ENCODE assay signal across 8 worm cellular contexts in the genomic region with DNA sequence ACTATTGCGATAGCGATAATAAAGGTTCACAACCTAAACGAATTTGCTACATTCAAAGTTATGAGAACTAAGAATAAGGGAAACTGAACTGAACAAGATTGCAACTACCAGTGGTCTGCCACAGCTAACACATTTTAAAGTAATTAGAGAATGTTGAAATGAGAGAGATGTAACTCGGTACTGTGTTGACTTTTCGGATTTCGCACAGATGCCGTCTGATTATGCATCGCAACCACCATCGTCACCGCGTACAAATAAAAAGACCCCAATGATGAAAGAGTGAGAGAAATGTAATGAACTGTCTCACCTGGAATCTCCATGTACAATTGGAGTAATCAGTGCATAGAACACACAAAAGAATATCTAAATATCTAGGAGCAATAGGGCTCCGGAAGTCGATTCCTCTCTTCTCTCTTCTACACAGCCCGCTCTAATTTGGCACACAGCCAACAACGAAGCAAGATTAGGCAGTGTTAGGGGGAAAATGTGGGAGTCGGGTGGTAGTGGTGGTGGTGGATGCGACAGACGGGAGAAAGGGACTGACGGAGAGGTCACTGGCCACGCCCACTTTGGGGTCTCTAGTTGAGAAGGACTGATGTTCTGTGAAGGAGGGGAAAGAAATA.
A peak's percentile ranks its signal among the peaks of the same experiment; 100 is the strongest.
TF ChIP-seq lines count a peak whose summit lies in the region.

A gene (minus strand): TSS at position 507 of the 623 bp plus-strand sequence.

TF ChIP-seq in whole organism, L1 larva, 84 proteins besides CTCF, POLR2A, EP300 and RAD21 (continues in another document):
- no peak for TF ChIP-seq snpc-4 (tag; optimal IDR thresholded peaks at IDR 0.05; lab: Kevin White, UChicago)
- no peak for TF ChIP-seq skn-1 (tag; optimal IDR thresholded peaks at IDR 0.05; lab: Kevin White, UChicago)
- TF ChIP-seq fos-1 (tag; optimal IDR thresholded peaks at IDR 0.05; lab: Kevin White, UChicago) = no peak
- peak; percentile 74 for TF ChIP-seq lin-14 (GFP tag; optimal IDR thresholded peaks at IDR 0.05; lab: Kevin White, UChicago)
- no peak for TF ChIP-seq C34B4.2 (tag; optimal IDR thresholded peaks at IDR 0.05; lab: Kevin White, UChicago)
- TF ChIP-seq egl-13 (tag; optimal IDR thresholded peaks at IDR 0.05; lab: Kevin White, UChicago) = no peak
- TF ChIP-seq ztf-11 (tag; optimal IDR thresholded peaks at IDR 0.05; lab: Kevin White, UChicago) = no peak
- no peak for TF ChIP-seq pax-3 (tag; optimal IDR thresholded peaks at IDR 0.05; lab: Kevin White, UChicago)
- TF ChIP-seq jun-1 (tag; optimal IDR thresholded peaks at IDR 0.05; lab: Kevin White, UChicago) = no peak
- no peak for TF ChIP-seq aly-2 (tag; optimal IDR thresholded peaks at IDR 0.05; lab: Kevin White, UChicago)
- TF ChIP-seq mef-2 (tag; optimal IDR thresholded peaks at IDR 0.05; lab: Kevin White, UChicago) = no peak

TF ChIP-seq in whole organism, L2 larva, 48 proteins besides CTCF, POLR2A, EP300 and RAD21:
- TF ChIP-seq unc-55 (GFP tag; optimal IDR thresholded peaks at IDR 0.05; lab: Kevin White, UChicago) = peak; percentile 12
- peak in 1 of 2 experiments; percentile 19 for TF ChIP-seq lsy-2 (tag; optimal IDR thresholded peaks at IDR 0.05; lab: Kevin White, UChicago)
- no peak for TF ChIP-seq nhr-12 (tag; optimal IDR thresholded peaks at IDR 0.05; lab: Kevin White, UChicago)
- no peak for TF ChIP-seq R02D3.7 (tag; optimal IDR thresholded peaks at IDR 0.05; lab: Kevin White, UChicago)
- TF ChIP-seq zag-1 (tag; optimal IDR thresholded peaks at IDR 0.05; lab: Kevin White, UChicago) = peak; percentile 61
- peak; percentile 5 for TF ChIP-seq C34F6.9 (tag; optimal IDR thresholded peaks at IDR 0.05; lab: Kevin White, UChicago)

TF ChIP-seq in whole organism, L3 larva, 47 proteins besides CTCF, POLR2A, EP300 and RAD21:
- TF ChIP-seq hmg-11 (tag; optimal IDR thresholded peaks at IDR 0.05; lab: Kevin White, UChicago) (peak; percentile 8), nfya-1 (tag; optimal IDR thresholded peaks at IDR 0.05; lab: Kevin White, UChicago; ENCODE audit: insufficient read depth) (peak; percentile 35), lin-15B (tag; optimal IDR thresholded peaks at IDR 0.05; lab: Kevin White, UChicago) (no peak)
TF ChIP-seq in whole organism, L3 larva: peak in this region for 2.

TF ChIP-seq in whole organism, L4 larva, 104 proteins besides CTCF, POLR2A, EP300 and RAD21 (continues in another document):
- no peak for TF ChIP-seq hlh-11 (tag; optimal IDR thresholded peaks at IDR 0.05; lab: Kevin White, UChicago)
- no peak for TF ChIP-seq F26F4.8 (GFP tag; conservative IDR thresholded peaks at IDR 0.05; lab: Robert Waterston, UW)
- no peak for TF ChIP-seq duxl-1 (tag; optimal IDR thresholded peaks at IDR 0.05; lab: Kevin White, UChicago; ENCODE audit: poor library complexity)
- TF ChIP-seq mxl-3 (GFP tag; optimal IDR thresholded peaks at IDR 0.05; lab: Kevin White, UChicago) = peak; percentile 14
- TF ChIP-seq lin-1 (GFP tag; IDR thresholded peaks at IDR 0.05; lab: Robert Waterston, UW) = no peak
- TF ChIP-seq R02D3.7 (tag; optimal IDR thresholded peaks at IDR 0.05; lab: Kevin White, UChicago) = no peak
- no peak for TF ChIP-seq egl-27 (tag; optimal IDR thresholded peaks at IDR 0.05; lab: Kevin White, UChicago)
- TF ChIP-seq snpc-1.2 (GFP tag; IDR thresholded peaks at IDR 0.05; lab: Robert Waterston, UW) = no peak
- TF ChIP-seq nhr-102 (tag; optimal IDR thresholded peaks at IDR 0.05; lab: Kevin White, UChicago) = no peak
- no peak for TF ChIP-seq madf-5 (GFP tag; IDR thresholded peaks at IDR 0.05; lab: Robert Waterston, UW)
- peak; percentile 95 for TF ChIP-seq aha-1 (tag; lab: Kevin White, UChicago)
- 0 out of 2 replicates have a peak, but pooled peaks have one; percentile 10 for TF ChIP-seq ctbp-1 (GFP tag; IDR thresholded peaks at IDR 0.05; lab: Robert Waterston, UW)
- TF ChIP-seq rbr-2 (tag; optimal IDR thresholded peaks at IDR 0.05; lab: Kevin White, UChicago) = peak; percentile 54

TF ChIP-seq in whole organism, early embryonic, 17 proteins besides CTCF, POLR2A, EP300 and RAD21:
- TF ChIP-seq tbx-11 (GFP tag; IDR thresholded peaks at IDR 0.05; lab: Robert Waterston, UW) (0 out of 2 replicates have a peak, but pooled peaks have one; percentile 48), tra-4 (tag; optimal IDR thresholded peaks at IDR 0.05; lab: Kevin White, UChicago) (no peak), ceh-36 (tag; optimal IDR thresholded peaks at IDR 0.05; lab: Kevin White, UChicago) (no peak), ets-7 (tag; optimal IDR thresholded peaks at IDR 0.05; lab: Kevin White, UChicago) (peak; percentile 51), hmg-4 (GFP tag; optimal IDR thresholded peaks at IDR 0.05; lab: Kevin White, UChicago) (peak; percentile 10), hmbx-1 (tag; optimal IDR thresholded peaks at IDR 0.05; lab: Kevin White, UChicago) (no peak)

TF ChIP-seq in whole organism, late embryonic, 69 proteins besides CTCF, POLR2A, EP300 and RAD21:
- TF ChIP-seq ceh-18 (tag; optimal IDR thresholded peaks at IDR 0.05; lab: Kevin White, UChicago) (no peak), unc-42 (tag; optimal IDR thresholded peaks at IDR 0.05; lab: Kevin White, UChicago) (peak; percentile 61), ceh-31 (tag; optimal IDR thresholded peaks at IDR 0.05; lab: Kevin White, UChicago) (peak; percentile 55), ceh-14 (tag; optimal IDR thresholded peaks at IDR 0.05; lab: Kevin White, UChicago) (peak; percentile 23), hlh-6 (tag; optimal IDR thresholded peaks at IDR 0.05; lab: Kevin White, UChicago) (peak; percentile 65), fax-1 (tag; optimal IDR thresholded peaks at IDR 0.05; lab: Kevin White, UChicago) (peak; percentile 40), pag-3 (tag; optimal IDR thresholded peaks at IDR 0.05; lab: Kevin White, UChicago; ENCODE audit: borderline replicate concordance) (peak; percentile 38), sox-4 (tag; optimal IDR thresholded peaks at IDR 0.05; lab: Kevin White, UChicago) (no peak)

TF ChIP-seq in whole organism, midembryonic, 9 proteins besides CTCF, POLR2A, EP300 and RAD21:
- TF ChIP-seq tab-1 (GFP tag; IDR thresholded peaks at IDR 0.05; lab: Robert Waterston, UW) (peak; percentile 51; the same call in 1 of the 2 replicates), ztf-29 (GFP tag; IDR thresholded peaks at IDR 0.05; lab: Robert Waterston, UW) (no peak), ref-1 (GFP tag; conservative IDR thresholded peaks at IDR 0.05; lab: Robert Waterston, UW) (no peak), med-1 (GFP tag; optimal IDR thresholded peaks at IDR 0.05; lab: Kevin White, UChicago; ENCODE audit: insufficient read depth) (no peak), cog-1 (tag; optimal IDR thresholded peaks at IDR 0.05; lab: Kevin White, UChicago) (no peak), flt-1 (GFP tag; IDR thresholded peaks at IDR 0.05; lab: Robert Waterston, UW) (0 out of 2 replicates have a peak, but pooled peaks have one; percentile 50), ztf-23 (GFP tag; IDR thresholded peaks at IDR 0.05; lab: Robert Waterston, UW) (peak; percentile 18; the same call in 1 of the 2 replicates), T22C8.4 (GFP tag; IDR thresholded peaks at IDR 0.05; lab: Robert Waterston, UW) (no peak; the same call in 1 of the 2 replicates)

TF ChIP-seq in whole organism, mixed stage, embryonic, 35 proteins besides CTCF, POLR2A, EP300 and RAD21:
- TF ChIP-seq ztf-11 (tag; optimal IDR thresholded peaks at IDR 0.05; lab: Kevin White, UChicago) = peak; percentile 7
- no peak for TF ChIP-seq mls-2 (tag; optimal IDR thresholded peaks at IDR 0.05; lab: Kevin White, UChicago)
- TF ChIP-seq mep-1 (tag; optimal IDR thresholded peaks at IDR 0.05; lab: Kevin White, UChicago) = peak; percentile 43
- TF ChIP-seq zip-8 (tag; optimal IDR thresholded peaks at IDR 0.05; lab: Kevin White, UChicago) = no peak
- no peak for TF ChIP-seq bed-3 (GFP tag; optimal IDR thresholded peaks at IDR 0.05; lab: Kevin White, UChicago)
- no peak for TF ChIP-seq flh-1 (GFP tag; optimal IDR thresholded peaks at IDR 0.05; lab: Kevin White, UChicago)
- no peak for TF ChIP-seq M03D4.4 (tag; optimal IDR thresholded peaks at IDR 0.05; lab: Kevin White, UChicago)
- no peak for TF ChIP-seq nhr-28 (tag; optimal IDR thresholded peaks at IDR 0.05; lab: Kevin White, UChicago)
- TF ChIP-seq sptf-1 (tag; optimal IDR thresholded peaks at IDR 0.05; lab: Kevin White, UChicago) = no peak
- no peak for TF ChIP-seq sem-2 (GFP tag; optimal IDR thresholded peaks at IDR 0.05; lab: Kevin White, UChicago)
- no peak for TF ChIP-seq drap-1 (GFP tag; optimal IDR thresholded peaks at IDR 0.05; lab: Kevin White, UChicago)
- peak; percentile 71 for TF ChIP-seq cnd-1 (tag; optimal IDR thresholded peaks at IDR 0.05; lab: Kevin White, UChicago)
- no peak for TF ChIP-seq nhr-12 (tag; optimal IDR thresholded peaks at IDR 0.05; lab: Kevin White, UChicago)
- no peak for TF ChIP-seq lin-13 (tag; optimal IDR thresholded peaks at IDR 0.05; lab: Kevin White, UChicago)
- no peak for TF ChIP-seq ham-2 (GFP tag; optimal IDR thresholded peaks at IDR 0.05; lab: Kevin White, UChicago)
- TF ChIP-seq unc-62 (GFP tag; optimal IDR thresholded peaks at IDR 0.05; lab: Kevin White, UChicago) = no peak
- no peak for TF ChIP-seq hlh-1 (tag; optimal IDR thresholded peaks at IDR 0.05; lab: Kevin White, UChicago)
- no peak for TF ChIP-seq blmp-1 (tag; optimal IDR thresholded peaks at IDR 0.05; lab: Kevin White, UChicago)
- TF ChIP-seq mab-5 (tag; optimal IDR thresholded peaks at IDR 0.05; lab: Kevin White, UChicago) = no peak
- TF ChIP-seq ces-1 (GFP tag; optimal IDR thresholded peaks at IDR 0.05; lab: Kevin White, UChicago) = peak; percentile 37
- no peak for TF ChIP-seq elt-3 (tag; optimal IDR thresholded peaks at IDR 0.05; lab: Kevin White, UChicago)
- TF ChIP-seq unc-120 (tag; optimal IDR thresholded peaks at IDR 0.05; lab: Kevin White, UChicago; ENCODE audit: poor library complexity, severe bottlenecking) = no peak
- no peak for TF ChIP-seq ceh-43 (GFP tag; optimal IDR thresholded peaks at IDR 0.05; lab: Kevin White, UChicago)
